Fruit fly (Drosophila melanogaster): ENCODE data around the gene CG17648.
A peak's percentile ranks its signal among the peaks of the same experiment; 100 is the strongest.

Gene CG17648

DNA sequence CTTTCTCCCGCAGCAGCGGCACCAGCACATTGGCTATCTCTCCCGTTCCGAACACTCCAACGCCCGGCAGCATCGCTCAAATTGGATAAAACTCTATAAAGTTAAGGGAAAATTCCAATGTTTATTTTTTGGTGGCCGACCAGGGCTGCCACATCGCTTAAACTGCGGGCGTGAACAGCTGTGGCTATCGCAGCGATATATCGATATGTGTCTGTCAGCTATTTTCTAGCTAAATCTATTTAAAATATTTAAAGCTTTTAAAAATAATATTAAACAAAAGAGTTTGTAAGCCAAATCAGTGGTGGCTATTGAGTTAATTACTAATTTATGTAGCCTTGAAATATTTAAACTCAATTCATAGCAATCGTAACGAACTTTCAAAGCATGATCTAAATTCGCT is at the start of gene CG17648, which contains the start of gene CG17712:
Gene CG17648, plus strand, starts transcription at position 356 of the 400 bp plus-strand sequence.
Gene CG17712, minus strand, starts transcription at position 170 of the 400 bp plus-strand sequence.
- no peak for TF ChIP-seq noc (tag; optimal IDR thresholded peaks at IDR 0.05)

DNA sequence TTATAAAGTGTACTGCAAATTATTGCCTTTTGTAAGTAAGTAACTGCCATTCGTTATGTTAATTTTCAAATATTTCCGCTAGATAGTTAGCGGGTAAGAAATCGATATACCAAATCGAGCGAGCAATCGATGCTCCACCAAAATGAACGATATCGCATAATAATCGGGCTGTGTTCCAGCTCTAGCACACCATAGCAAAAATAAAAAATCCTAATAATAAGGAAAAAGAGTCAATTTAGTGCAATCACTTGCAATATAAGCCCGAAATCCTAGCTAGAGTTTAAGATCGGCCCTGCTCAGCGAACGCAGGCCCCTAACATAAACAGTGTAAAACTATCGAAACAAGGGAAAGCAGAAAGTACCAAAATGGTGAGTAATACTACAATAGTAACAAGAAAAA is 47.4 kb upstream of the CG17648 start, which contains the start of gene cpb:
Gene cpb, plus strand, starts transcription at position 157 of the 400 bp plus-strand sequence.
- no peak for TF ChIP-seq noc (tag; optimal IDR thresholded peaks at IDR 0.05)

DNA sequence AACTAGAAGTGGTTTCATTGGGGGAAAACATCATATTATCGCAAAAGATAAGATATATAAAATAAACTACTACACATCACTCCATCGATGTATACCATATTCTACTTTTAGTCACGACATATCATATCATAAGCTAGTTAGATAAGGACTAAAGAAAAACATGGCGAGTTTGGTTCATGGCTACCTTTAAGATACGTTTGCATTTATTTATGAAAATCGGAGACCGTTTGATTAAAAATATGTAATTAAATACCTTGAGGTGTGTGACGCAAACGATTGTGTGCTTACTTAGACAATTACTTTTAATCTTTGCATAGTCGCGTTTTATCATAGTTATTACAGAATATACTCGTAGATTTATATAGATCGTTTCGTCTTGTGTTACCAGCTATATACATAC is 45.1 kb upstream of the CG17648 start:
- TF ChIP-seq noc (tag; optimal IDR thresholded peaks at IDR 0.05): no peak

DNA sequence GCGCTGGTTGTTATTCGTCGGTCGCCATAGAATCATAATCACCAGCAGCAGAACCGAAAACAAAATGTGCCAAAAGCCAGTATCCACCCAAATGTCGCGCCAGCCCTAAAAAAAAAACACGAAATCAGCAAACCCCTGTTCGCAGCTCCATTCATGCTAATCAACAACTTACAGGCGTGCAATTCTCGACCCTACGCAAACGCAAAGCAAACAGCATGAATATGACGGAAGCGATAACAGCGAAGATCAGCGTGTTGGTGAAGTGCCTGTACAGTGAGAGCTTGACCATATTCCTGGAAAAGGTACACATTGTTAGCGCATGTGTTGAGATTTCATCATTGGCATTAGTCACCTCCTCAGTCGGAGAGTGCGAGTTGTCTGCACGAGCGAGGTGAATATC is 44.0 kb upstream of the CG17648 start:
- no peak for TF ChIP-seq noc (tag; optimal IDR thresholded peaks at IDR 0.05)

dm6 chr2L:1709316-1709715 is 42.8 kb upstream of the CG17648 start:
- no peak for TF ChIP-seq noc (tag; optimal IDR thresholded peaks at IDR 0.05)

DNA sequence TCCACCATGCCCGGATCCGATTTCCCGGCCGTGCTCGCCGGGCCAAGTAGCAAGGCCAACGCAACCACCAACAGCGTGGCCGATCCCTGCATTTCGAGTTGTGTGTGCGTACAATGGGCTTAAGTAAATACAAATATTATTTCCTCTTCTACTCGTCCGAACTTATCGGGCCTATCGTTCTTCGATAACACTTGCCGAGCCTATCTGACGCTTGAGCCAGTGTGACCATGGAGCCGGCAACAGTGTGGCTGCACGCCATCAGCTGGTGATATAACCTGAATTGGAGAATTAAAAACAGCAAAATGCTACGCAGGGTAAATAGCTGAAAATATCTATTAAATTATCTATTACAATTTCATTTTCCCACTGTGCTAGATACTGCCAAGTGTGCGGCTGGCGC is 41.9 kb upstream of the CG17648 start, which contains the start of the genes CG17660 and mRpL48:
Gene CG17660, minus strand, starts transcription at position 198 of the 400 bp plus-strand sequence.
Gene mRpL48, plus strand, starts transcription at position 239 of the 400 bp plus-strand sequence.
- TF ChIP-seq noc (tag; optimal IDR thresholded peaks at IDR 0.05): no peak

DNA sequence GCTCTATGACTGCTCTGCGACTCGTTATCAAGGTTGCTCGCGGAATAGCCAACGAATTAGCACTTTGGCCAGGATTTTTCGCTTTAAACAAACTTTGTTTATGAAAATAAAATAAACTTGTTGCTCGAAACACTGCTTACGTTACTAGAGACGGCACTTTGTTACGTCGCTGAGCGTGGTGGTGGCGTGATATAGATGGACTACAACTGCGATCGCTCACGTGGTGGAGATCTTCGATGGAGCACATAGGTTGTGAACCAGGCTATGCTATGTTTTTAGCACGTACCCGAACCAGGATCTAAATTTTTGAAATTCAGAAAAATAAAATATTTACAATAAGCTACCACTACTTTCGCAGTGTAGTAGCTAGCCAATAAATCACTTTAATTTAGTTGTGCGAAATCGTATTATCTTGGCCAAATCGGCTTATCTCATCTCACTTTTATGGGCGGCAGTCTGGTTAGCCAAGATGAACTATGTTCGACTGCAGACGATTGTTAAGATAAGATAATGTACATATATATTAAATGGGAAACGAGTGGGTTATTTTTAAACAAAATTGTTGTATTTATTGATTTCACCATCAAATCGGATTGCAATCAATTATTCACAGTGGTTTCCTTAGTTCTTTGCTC is 36.3 kb upstream of the CG17648 start, which contains the start of gene frtz:
Gene frtz, minus strand, starts transcription at position 153 of the 635 bp plus-strand sequence.
- peak; percentile 60 for TF ChIP-seq noc (tag; optimal IDR thresholded peaks at IDR 0.05)

DNA sequence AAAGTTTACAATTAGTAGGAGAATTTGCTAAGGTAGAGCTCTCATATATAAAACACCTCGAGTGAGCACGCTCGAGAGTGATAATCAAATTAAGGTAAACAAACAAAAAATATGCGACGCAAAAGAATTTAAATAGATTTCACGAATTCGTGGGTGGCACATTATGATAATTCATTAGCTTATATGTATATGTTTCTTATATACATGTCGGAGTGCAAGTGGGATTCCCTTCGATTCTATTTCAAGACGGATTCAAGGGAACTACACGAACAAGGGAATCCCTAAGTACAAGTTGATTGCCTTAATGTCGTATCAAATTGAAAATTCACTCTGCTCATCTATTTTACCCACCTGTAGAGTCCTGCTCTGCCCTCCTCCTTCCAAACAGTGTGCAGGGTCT is 34.9 kb upstream of the CG17648 start:
- TF ChIP-seq noc (tag; optimal IDR thresholded peaks at IDR 0.05): no peak

DNA sequence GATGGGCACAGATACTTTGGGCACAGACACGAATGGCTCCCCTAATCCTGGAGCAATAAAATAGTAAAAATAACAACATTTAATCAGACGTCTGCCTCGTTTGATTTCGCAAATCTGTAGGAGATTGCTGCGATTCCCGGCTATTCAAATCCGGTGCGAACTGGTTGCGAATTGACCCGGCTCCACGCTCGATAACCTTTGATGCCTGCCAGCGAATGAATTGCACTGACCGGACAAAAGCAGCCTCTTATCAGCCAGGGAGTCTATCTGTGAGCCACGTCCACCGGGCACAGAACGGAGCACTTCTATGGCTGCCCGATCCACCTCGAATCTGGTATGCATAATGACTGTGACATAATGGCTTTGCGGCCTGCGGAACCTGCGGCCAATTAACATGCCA is 32.1 kb upstream of the CG17648 start:
- TF ChIP-seq noc (tag; optimal IDR thresholded peaks at IDR 0.05): peak; percentile 61

DNA sequence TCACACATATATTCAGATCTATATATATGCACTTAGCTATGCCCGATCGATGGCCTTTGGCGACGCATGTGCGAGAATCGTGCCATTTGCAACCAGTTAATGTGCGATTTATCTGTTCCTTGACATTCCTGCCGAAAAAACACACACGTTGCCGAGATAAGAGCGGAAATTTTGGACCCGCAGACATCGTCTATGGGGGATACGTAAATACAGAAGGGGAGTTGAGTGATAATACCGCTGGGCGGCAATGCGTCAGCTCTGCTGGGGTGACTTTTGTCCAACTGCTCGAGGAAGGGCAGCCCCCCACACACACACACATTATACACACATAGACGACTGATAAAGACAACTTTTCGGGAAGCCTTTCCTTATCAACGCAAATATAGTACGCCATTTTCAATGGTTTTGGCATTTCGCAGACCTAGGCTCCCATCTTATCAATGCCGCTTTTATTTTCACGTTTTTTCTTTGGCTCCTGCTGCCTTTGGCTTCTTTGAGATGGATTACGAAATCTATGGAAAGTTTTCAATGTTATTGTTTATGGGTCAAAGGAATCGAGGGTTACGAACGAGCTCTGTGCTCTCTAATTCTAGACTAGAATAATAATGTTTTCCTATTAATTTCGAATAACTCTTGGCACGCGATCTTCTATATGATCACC is 31.1 kb upstream of the CG17648 start:
- peak; percentile 51 for TF ChIP-seq noc (tag; optimal IDR thresholded peaks at IDR 0.05)

- TF ChIP-seq noc (tag; optimal IDR thresholded peaks at IDR 0.05): no peak
Observed at dm6 chr2L:1722260-1722659, 29.8 kb upstream of the CG17648 start.

- TF ChIP-seq noc (tag; optimal IDR thresholded peaks at IDR 0.05): no peak
Observed at dm6 chr2L:1723135-1723936, 28.8 kb upstream of the CG17648 start.

dm6 chr2L:1723937-1724591 is 28.0 kb upstream of the CG17648 start, which contains the start of gene Rim2:
Gene Rim2 (minus strand): TSS chr2L:1724388.
- TF ChIP-seq noc (tag; optimal IDR thresholded peaks at IDR 0.05): no peak

dm6 chr2L:1724592-1724940 is 27.5 kb upstream of the CG17648 start:
- TF ChIP-seq noc (tag; optimal IDR thresholded peaks at IDR 0.05): no peak

DNA sequence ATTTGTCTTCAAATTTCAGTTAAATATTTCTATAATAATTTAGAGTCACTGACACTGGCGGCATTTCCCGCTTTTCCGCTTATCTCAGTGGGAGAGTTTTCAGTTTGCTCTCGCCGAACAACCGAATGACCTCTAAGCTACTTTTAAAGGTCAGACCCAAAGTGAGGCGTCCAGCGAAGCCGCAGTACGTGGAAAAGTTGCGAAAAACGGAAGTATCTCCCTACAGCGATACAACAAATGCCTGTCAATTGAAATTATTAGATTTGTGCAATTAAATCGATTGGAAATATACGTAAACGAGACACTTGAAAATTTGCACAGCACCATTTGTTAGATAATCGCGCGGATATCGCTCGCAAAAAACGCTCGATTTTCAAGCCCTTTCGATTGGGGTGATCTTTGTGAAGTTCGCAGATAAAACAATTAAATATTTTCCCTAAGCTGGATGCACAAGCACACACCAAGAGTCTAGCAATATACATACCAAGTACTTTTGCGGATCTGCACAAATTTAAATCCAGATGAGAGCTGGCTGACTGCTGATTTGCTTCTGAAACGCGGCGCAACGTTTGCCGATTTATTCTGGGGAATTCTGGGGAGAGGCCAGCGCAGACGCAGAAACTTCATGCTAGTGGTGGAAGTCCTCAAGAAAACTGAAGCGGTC is 24.8 kb upstream of the CG17648 start:
- TF ChIP-seq noc (tag; optimal IDR thresholded peaks at IDR 0.05): no peak

Data from whole organism, larva.